Worm (Caenorhabditis elegans): Measurements from ENCODE around the gene fsn-1.

DNA sequence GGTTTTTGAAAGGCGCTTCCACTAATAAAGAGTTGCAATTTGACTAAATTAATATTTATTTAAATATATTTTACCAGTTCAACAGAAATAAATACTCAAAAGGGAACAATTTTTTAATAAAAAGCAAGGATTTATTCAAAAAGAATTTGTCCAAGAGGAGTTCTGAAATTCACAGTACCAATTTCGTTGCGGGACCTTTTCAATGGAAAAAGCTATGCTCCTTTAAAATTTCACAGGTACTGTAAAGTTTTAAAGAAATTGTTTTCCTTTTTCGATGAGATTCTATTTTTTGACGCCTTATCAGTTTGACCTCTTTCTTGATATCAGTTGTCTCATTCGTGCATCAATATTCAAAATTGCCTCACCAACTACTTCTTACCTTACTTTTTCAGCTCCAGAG lies 36.9 kb upstream of the fsn-1 start, which contains the start of gene tag-340:
- TF ChIP-seq ztf-1 (GFP tag; conservative IDR thresholded peaks at IDR 0.05) (no peak), alr-1 (tag; optimal IDR thresholded peaks at IDR 0.05) (no peak)
